Worm (Caenorhabditis elegans) whole organism, L3 larva: ENCODE data around the gene srg-31.

ENCODE experiments used
- ZK546.5 ChIP-seq: sonication (generic microtip); optimal IDR thresholded peaks from 2 replicates; lab custom pipeline; 2017; ENCODE audit warnings: missing biosample characterization, missing genetic modification characterization
- aly-2 ChIP-seq: fragments of 150-350 bp; optimal IDR thresholded peaks from 2 replicates; lab custom pipeline; 2014; ENCODE audit warnings: missing biosample characterization, missing genetic modification characterization
- ama-1 ChIP-seq: fragments of 150-350 bp; optimal IDR thresholded peaks from 2 replicates; lab custom pipeline; 2018
- ceh-28 ChIP-seq: fragments of 150-350 bp; optimal IDR thresholded peaks from 2 replicates; lab custom pipeline; 2014; ENCODE audit warnings: missing biosample characterization, missing genetic modification reagents, missing genetic modification characterization
- ceh-82 ChIP-seq: fragments of 150-350 bp; optimal IDR thresholded peaks from 2 replicates; lab custom pipeline; 2014; ENCODE audit warnings: missing biosample characterization, missing genetic modification characterization
- ceh-9 ChIP-seq: sonication (generic microtip); optimal IDR thresholded peaks from 2 replicates; lab custom pipeline; 2018; ENCODE audit warnings: missing biosample characterization, missing genetic modification characterization
- daf-12 ChIP-seq: fragments of 150-350 bp; optimal IDR thresholded peaks from 2 replicates; lab custom pipeline; 2014; ENCODE audit warnings: missing biosample characterization, missing genetic modification reagents, missing genetic modification characterization
- egl-27 ChIP-seq: sonication (generic microtip); optimal IDR thresholded peaks from 4 replicates; lab custom pipeline; 2017; ENCODE audit warnings: missing biosample characterization, missing genetic modification reagents, missing genetic modification characterization
- egl-5 ChIP-seq: fragments of 150-350 bp; optimal IDR thresholded peaks from 2 replicates; lab custom pipeline; 2017; ENCODE audit warnings: missing biosample characterization, missing genetic modification reagents, missing genetic modification characterization, inconsistent platforms
- elt-2 ChIP-seq: sonication (generic microtip); optimal IDR thresholded peaks from 2 replicates; lab custom pipeline; 2016; ENCODE audit warnings: missing genetic modification reagents, mild to moderate bottlenecking, missing genetic modification characterization, missing compliant biosample characterization
- fkh-2 ChIP-seq: fragments of 150-350 bp; optimal IDR thresholded peaks from 2 replicates; lab custom pipeline; 2014; ENCODE audit warnings: missing biosample characterization, missing genetic modification reagents, missing genetic modification characterization
- hmg-11 ChIP-seq: sonication (generic microtip); optimal IDR thresholded peaks from 2 replicates; lab custom pipeline; 2016; ENCODE audit warnings: missing genetic modification characterization, missing compliant biosample characterization
- jun-1 ChIP-seq: fragments of 150-350 bp; optimal IDR thresholded peaks from 2 replicates; lab custom pipeline; 2014; ENCODE audit warnings: missing biosample characterization, missing genetic modification reagents, missing genetic modification characterization
- lsy-12 ChIP-seq: sonication (generic microtip); optimal IDR thresholded peaks from 2 replicates; lab custom pipeline; 2016; ENCODE audit warnings: mild to moderate bottlenecking, missing genetic modification characterization, missing compliant biosample characterization
- mml-1 ChIP-seq: fragments of 150-350 bp; sonication (generic microtip); optimal IDR thresholded peaks from 3 replicates; lab custom pipeline; 2014; ENCODE audit warnings: missing biosample characterization, missing genetic modification characterization
- nfya-1 ChIP-seq: sonication (generic microtip); optimal IDR thresholded peaks from 2 replicates; lab custom pipeline; 2017; ENCODE audit warnings: missing genetic modification characterization, mild to moderate bottlenecking, missing compliant biosample characterization, antibody characterized with exemption, moderate library complexity; ENCODE audit not compliant: insufficient read depth
- nhr-11 ChIP-seq: fragments of 150-350 bp; optimal IDR thresholded peaks from 2 replicates; lab custom pipeline; 2014; ENCODE audit warnings: missing biosample characterization, missing genetic modification characterization
- nhr-12 ChIP-seq: fragments of 150-350 bp; optimal IDR thresholded peaks from 2 replicates; lab custom pipeline; 2014; ENCODE audit warnings: missing biosample characterization, missing genetic modification characterization
- nhr-23 ChIP-seq: fragments of 150-350 bp; optimal IDR thresholded peaks from 2 replicates; lab custom pipeline; 2014; ENCODE audit warnings: missing biosample characterization, missing genetic modification reagents, missing genetic modification characterization
- nhr-237 ChIP-seq: fragments of 150-350 bp; optimal IDR thresholded peaks from 2 replicates; lab custom pipeline; 2014; ENCODE audit warnings: missing biosample characterization, missing genetic modification characterization
- nhr-25 ChIP-seq: sonication (generic microtip); optimal IDR thresholded peaks from 2 replicates; lab custom pipeline; 2017; ENCODE audit warnings: missing biosample characterization, missing genetic modification characterization
- nhr-28 ChIP-seq: fragments of 150-350 bp; optimal IDR thresholded peaks from 2 replicates; lab custom pipeline; 2014; ENCODE audit warnings: missing biosample characterization, missing genetic modification characterization
- nhr-43 ChIP-seq: sonication (generic microtip); optimal IDR thresholded peaks from 2 replicates; lab custom pipeline; 2016; ENCODE audit warnings: mild to moderate bottlenecking, missing genetic modification characterization, missing compliant biosample characterization; ENCODE audit not compliant: poor library complexity, severe bottlenecking
- nhr-67 ChIP-seq: fragments of 150-350 bp; optimal IDR thresholded peaks from 2 replicates; lab custom pipeline; 2014; ENCODE audit warnings: missing biosample characterization, missing genetic modification characterization
- nhr-76 ChIP-seq: fragments of 150-350 bp; sonication (generic microtip); optimal IDR thresholded peaks from 5 replicates; lab custom pipeline; 2014; ENCODE audit warnings: missing biosample characterization, missing genetic modification characterization
- pha-4 ChIP-seq: fragments of 150-350 bp; optimal IDR thresholded peaks from 2 replicates; lab custom pipeline; 2014; ENCODE audit warnings: missing biosample characterization, missing genetic modification reagents, missing genetic modification characterization
- pqm-1 ChIP-seq: fragments of 150-350 bp; optimal IDR thresholded peaks from 2 replicates; lab custom pipeline; 2017; ENCODE audit warnings: missing biosample characterization, missing genetic modification characterization, inconsistent platforms
- sea-2 ChIP-seq: fragments of 150-350 bp; sonication (generic microtip); optimal IDR thresholded peaks from 4 replicates; lab custom pipeline; 2014; ENCODE audit warnings: missing biosample characterization, missing genetic modification reagents, missing genetic modification characterization
- skn-1 ChIP-seq: fragments of 150-350 bp; optimal IDR thresholded peaks from 2 replicates; lab custom pipeline; 2014; ENCODE audit warnings: missing biosample characterization, missing genetic modification characterization
- tbx-2 ChIP-seq: sonication (generic microtip); optimal IDR thresholded peaks from 2 replicates; lab custom pipeline; 2016; ENCODE audit warnings: mild to moderate bottlenecking, missing genetic modification characterization, missing compliant biosample characterization
- unc-39 ChIP-seq: sonication (generic microtip); optimal IDR thresholded peaks from 4 replicates; lab custom pipeline; 2017; ENCODE audit warnings: missing biosample characterization, missing genetic modification characterization
- unc-62 ChIP-seq: fragments of 150-350 bp; sonication (generic microtip); optimal IDR thresholded peaks from 4 replicates; lab custom pipeline; 2014; ENCODE audit warnings: missing biosample characterization, missing genetic modification reagents, missing genetic modification characterization
- zag-1 ChIP-seq: fragments of 150-350 bp; optimal IDR thresholded peaks from 2 replicates; lab custom pipeline; 2014; ENCODE audit warnings: missing biosample characterization, missing genetic modification characterization
- ztf-4 ChIP-seq: fragments of 150-350 bp; optimal IDR thresholded peaks from 2 replicates; lab custom pipeline; 2014; ENCODE audit warnings: missing biosample characterization, missing genetic modification characterization

srg-31 gene

DNA sequence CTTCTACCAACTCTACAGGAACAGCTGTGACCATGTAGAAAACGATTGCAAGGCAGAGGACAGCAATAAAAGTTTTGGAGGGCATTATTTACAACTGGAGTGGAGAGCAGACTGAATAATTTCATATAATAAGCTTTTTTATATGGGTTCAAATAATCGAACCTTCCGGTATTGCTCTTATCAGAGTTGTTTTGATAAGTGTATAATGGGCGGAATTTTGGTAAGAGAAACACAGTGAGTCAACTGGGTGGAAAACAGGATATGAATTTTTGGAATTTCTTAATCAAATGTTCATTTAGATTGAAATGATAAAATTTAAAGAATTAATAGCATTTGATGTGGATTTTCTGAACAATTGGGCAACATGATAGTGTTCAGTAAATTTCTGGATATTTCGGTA, 3.9 kb downstream of the srg-31 start, which contains the start of gene Y57E12B.11:
Gene Y57E12B.11 (minus strand): TSS at position 101 of the 400 bp plus-strand sequence.
- TF ChIP-seq nhr-43 (no peak), nhr-67 (no peak), ZK546.5 (tag; lab: Kevin White, UChicago) (no peak), pqm-1 (tag; lab: Kevin White, UChicago) (no peak), ceh-28 (tag; lab: Kevin White, UChicago) (no peak), zag-1 (tag; lab: Kevin White, UChicago) (no peak), unc-62 (no peak), skn-1 (tag; lab: Kevin White, UChicago) (no peak), lsy-12 (tag; lab: Kevin White, UChicago) (no peak), nfya-1 (tag; lab: Kevin White, UChicago) (no peak)

DNA sequence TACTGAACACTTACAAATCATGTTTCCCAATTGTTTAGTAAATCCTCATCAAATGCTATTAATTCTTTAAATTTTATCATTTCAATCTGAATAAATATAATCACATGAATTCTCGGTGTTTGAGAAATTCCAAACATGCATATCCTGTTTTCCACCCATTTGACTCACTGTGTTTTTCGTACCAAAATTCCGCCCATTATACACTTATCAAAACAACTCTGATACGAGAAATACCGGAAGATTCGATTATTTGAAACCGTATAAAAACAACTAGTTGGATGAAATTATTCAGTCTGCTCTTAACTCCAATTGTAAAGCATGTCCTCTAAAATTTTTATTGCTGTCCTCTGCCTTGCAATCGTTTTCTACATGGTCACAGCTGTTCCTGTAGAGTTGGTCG, 5.5 kb downstream of the srg-31 start, which contains the start of gene Y57E12B.1:
Gene Y57E12B.1 (plus strand): TSS at position 301 of the 400 bp plus-strand sequence.
- TF ChIP-seq ZK546.5 (tag; lab: Kevin White, UChicago) = no peak
- TF ChIP-seq skn-1 (tag; lab: Kevin White, UChicago) = no peak
- TF ChIP-seq elt-2 (tag; lab: Kevin White, UChicago) = no peak
- TF ChIP-seq nhr-76 (tag; lab: Kevin White, UChicago) = no peak
- no peak for TF ChIP-seq tbx-2 (tag; lab: Kevin White, UChicago)
- TF ChIP-seq nhr-43 = no peak
- TF ChIP-seq unc-62 = no peak
- TF ChIP-seq ceh-82 (tag; lab: Kevin White, UChicago) = no peak
- TF ChIP-seq aly-2 (tag; lab: Kevin White, UChicago) = no peak
- TF ChIP-seq ceh-9 (tag; lab: Kevin White, UChicago) = no peak
- TF ChIP-seq ceh-28 (tag; lab: Kevin White, UChicago) = no peak
- no peak for TF ChIP-seq nhr-25
- TF ChIP-seq sea-2 (GFP tag; lab: Kevin White, UChicago) = no peak
- no peak for TF ChIP-seq mml-1 (tag; lab: Kevin White, UChicago)

- TF ChIP-seq nhr-237 (tag; lab: Kevin White, UChicago) = no peak
- no peak for TF ChIP-seq nhr-43
- no peak for TF ChIP-seq aly-2 (tag; lab: Kevin White, UChicago)
- no peak for TF ChIP-seq pqm-1 (tag; lab: Kevin White, UChicago)
- no peak for TF ChIP-seq pha-4 (tag; lab: Kevin White, UChicago)
- no peak for TF ChIP-seq zag-1 (tag; lab: Kevin White, UChicago)
- no peak for TF ChIP-seq ama-1 (lab: Kevin White, UChicago)
- no peak for TF ChIP-seq nhr-23 (tag; lab: Kevin White, UChicago)
- TF ChIP-seq mml-1 (tag; lab: Kevin White, UChicago) = no peak
- TF ChIP-seq skn-1 (tag; lab: Kevin White, UChicago) = no peak
- TF ChIP-seq jun-1 (tag; lab: Kevin White, UChicago) = no peak
- no peak for TF ChIP-seq egl-27 (tag; lab: Kevin White, UChicago)
- TF ChIP-seq tbx-2 (tag; lab: Kevin White, UChicago) = no peak
Measured at ce11 chrV:6947442-6947841, 6.3 kb downstream of the srg-31 start, which contains the start of gene Y57E12B.4. Gene Y57E12B.4, minus strand, starts transcription at chrV:6947542.

- no peak for TF ChIP-seq mml-1 (tag; lab: Kevin White, UChicago)
- no peak for TF ChIP-seq nhr-12 (tag; lab: Kevin White, UChicago)
- TF ChIP-seq fkh-2 = no peak
- TF ChIP-seq ztf-4 (tag; lab: Kevin White, UChicago) = no peak
- TF ChIP-seq hmg-11 (tag; lab: Kevin White, UChicago) = no peak
- TF ChIP-seq ceh-28 (tag; lab: Kevin White, UChicago) = no peak
- no peak for TF ChIP-seq egl-5 (tag; lab: Kevin White, UChicago)
- TF ChIP-seq nhr-67 = no peak
- no peak for TF ChIP-seq tbx-2 (tag; lab: Kevin White, UChicago)
- TF ChIP-seq ama-1 (lab: Kevin White, UChicago) = no peak
- TF ChIP-seq lsy-12 (tag; lab: Kevin White, UChicago) = no peak
- no peak for TF ChIP-seq nhr-43
Measured at ce11 chrV:6935878-6936277, 17.8 kb downstream of the srg-31 start, which contains the start of gene Y57E12B.10. Gene Y57E12B.10, minus strand, starts transcription at chrV:6935978.

DNA sequence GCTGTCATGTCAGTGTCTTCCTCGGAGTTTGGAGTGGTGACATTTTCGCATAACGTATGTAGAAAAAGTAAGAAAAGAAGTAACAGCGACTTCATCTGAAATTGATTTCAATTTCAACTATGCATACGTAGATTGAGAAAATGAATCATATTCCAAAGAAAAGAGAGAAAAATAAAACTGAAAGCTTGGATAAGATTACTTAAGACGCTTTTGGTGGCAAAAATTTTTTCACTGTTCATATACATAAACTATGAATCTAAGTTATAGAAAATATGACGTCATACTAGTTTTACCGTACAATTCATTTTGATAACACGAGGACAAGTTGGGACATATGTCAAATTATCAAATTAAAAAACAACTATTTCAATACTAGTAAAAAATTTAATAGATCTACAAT, 19.5 kb downstream of the srg-31 start, which contains the start of gene lipl-6:
Gene lipl-6 (minus strand): TSS at position 101 of the 400 bp plus-strand sequence.
- TF ChIP-seq egl-5 (tag; lab: Kevin White, UChicago) = no peak
- no peak for TF ChIP-seq ceh-9 (tag; lab: Kevin White, UChicago)
- no peak for TF ChIP-seq daf-12 (tag; lab: Kevin White, UChicago)
- TF ChIP-seq egl-27 (tag; lab: Kevin White, UChicago) = no peak
- TF ChIP-seq nhr-25 = no peak
- TF ChIP-seq sea-2 (GFP tag; lab: Kevin White, UChicago) = no peak
- no peak for TF ChIP-seq nhr-11 (tag; lab: Kevin White, UChicago)
- TF ChIP-seq nhr-237 (tag; lab: Kevin White, UChicago) = no peak
- no peak for TF ChIP-seq unc-39 (tag; lab: Kevin White, UChicago)
- TF ChIP-seq lsy-12 (tag; lab: Kevin White, UChicago) = no peak
- no peak for TF ChIP-seq nhr-28
- no peak for TF ChIP-seq nhr-76 (tag; lab: Kevin White, UChicago)
